Worm (Caenorhabditis elegans) whole organism, L3 larva: Measurements from ENCODE around the gene math-49.
"Not testable (repeated sequence)": the region's sequence is repeated elsewhere in the genome, so short reads cannot be mapped to it uniquely, and the experiment has no call there.

Source experiments
- ZK546.5 ChIP-seq: sonication (generic microtip); optimal IDR thresholded peaks from 2 replicates; lab custom pipeline; 2017; ENCODE audit warnings: missing biosample characterization, missing genetic modification characterization
- aly-2 ChIP-seq: fragments of 150-350 bp; optimal IDR thresholded peaks from 2 replicates; lab custom pipeline; 2014; ENCODE audit warnings: missing biosample characterization, missing genetic modification characterization
- ceh-28 ChIP-seq: fragments of 150-350 bp; optimal IDR thresholded peaks from 2 replicates; lab custom pipeline; 2014; ENCODE audit warnings: missing biosample characterization, missing genetic modification reagents, missing genetic modification characterization
- ceh-9 ChIP-seq: sonication (generic microtip); optimal IDR thresholded peaks from 2 replicates; lab custom pipeline; 2018; ENCODE audit warnings: missing biosample characterization, missing genetic modification characterization
- egl-27 ChIP-seq: sonication (generic microtip); optimal IDR thresholded peaks from 4 replicates; lab custom pipeline; 2017; ENCODE audit warnings: missing biosample characterization, missing genetic modification reagents, missing genetic modification characterization
- elt-2 ChIP-seq: sonication (generic microtip); optimal IDR thresholded peaks from 2 replicates; lab custom pipeline; 2016; ENCODE audit warnings: missing genetic modification reagents, mild to moderate bottlenecking, missing genetic modification characterization, missing compliant biosample characterization
- fkh-10 ChIP-seq: sonication (generic microtip); optimal IDR thresholded peaks from 2 replicates; lab custom pipeline; 2017; ENCODE audit warnings: missing biosample characterization, missing genetic modification reagents, missing genetic modification characterization
- fkh-2 ChIP-seq: fragments of 150-350 bp; optimal IDR thresholded peaks from 2 replicates; lab custom pipeline; 2014; ENCODE audit warnings: missing biosample characterization, missing genetic modification reagents, missing genetic modification characterization
- hmg-11 ChIP-seq: sonication (generic microtip); optimal IDR thresholded peaks from 2 replicates; lab custom pipeline; 2016; ENCODE audit warnings: missing genetic modification characterization, missing compliant biosample characterization
- jun-1 ChIP-seq: fragments of 150-350 bp; optimal IDR thresholded peaks from 2 replicates; lab custom pipeline; 2014; ENCODE audit warnings: missing biosample characterization, missing genetic modification reagents, missing genetic modification characterization
- lin-15B ChIP-seq: fragments of 150-350 bp; optimal IDR thresholded peaks from 2 replicates; lab custom pipeline; 2014; ENCODE audit warnings: missing biosample characterization, missing genetic modification characterization
- lsy-12 ChIP-seq: sonication (generic microtip); optimal IDR thresholded peaks from 2 replicates; lab custom pipeline; 2016; ENCODE audit warnings: mild to moderate bottlenecking, missing genetic modification characterization, missing compliant biosample characterization
- mdl-1 ChIP-seq: fragments of 150-350 bp; optimal IDR thresholded peaks from 2 replicates; lab custom pipeline; 2014; ENCODE audit warnings: missing biosample characterization, missing genetic modification characterization
- nfya-1 ChIP-seq: sonication (generic microtip); optimal IDR thresholded peaks from 2 replicates; lab custom pipeline; 2017; ENCODE audit warnings: missing genetic modification characterization, mild to moderate bottlenecking, missing compliant biosample characterization, antibody characterized with exemption, moderate library complexity; ENCODE audit not compliant: insufficient read depth
- nhr-11 ChIP-seq: fragments of 150-350 bp; optimal IDR thresholded peaks from 2 replicates; lab custom pipeline; 2014; ENCODE audit warnings: missing biosample characterization, missing genetic modification characterization
- nhr-23 ChIP-seq: fragments of 150-350 bp; optimal IDR thresholded peaks from 2 replicates; lab custom pipeline; 2014; ENCODE audit warnings: missing biosample characterization, missing genetic modification reagents, missing genetic modification characterization
- nhr-77 ChIP-seq: fragments of 150-350 bp; optimal IDR thresholded peaks from 2 replicates; lab custom pipeline; 2014; ENCODE audit warnings: missing biosample characterization, missing genetic modification characterization
- pha-4 ChIP-seq: fragments of 150-350 bp; optimal IDR thresholded peaks from 2 replicates; lab custom pipeline; 2014; ENCODE audit warnings: missing biosample characterization, missing genetic modification reagents, missing genetic modification characterization
- pqm-1 ChIP-seq: fragments of 150-350 bp; optimal IDR thresholded peaks from 2 replicates; lab custom pipeline; 2017; ENCODE audit warnings: missing biosample characterization, missing genetic modification characterization, inconsistent platforms
- skn-1 ChIP-seq: fragments of 150-350 bp; optimal IDR thresholded peaks from 2 replicates; lab custom pipeline; 2014; ENCODE audit warnings: missing biosample characterization, missing genetic modification characterization
- snpc-4 ChIP-seq: fragments of 150-350 bp; optimal IDR thresholded peaks from 2 replicates; lab custom pipeline; 2014; ENCODE audit warnings: missing biosample characterization, missing genetic modification characterization
- tbx-2 ChIP-seq: sonication (generic microtip); optimal IDR thresholded peaks from 2 replicates; lab custom pipeline; 2016; ENCODE audit warnings: mild to moderate bottlenecking, missing genetic modification characterization, missing compliant biosample characterization
- unc-62 ChIP-seq: fragments of 150-350 bp; sonication (generic microtip); optimal IDR thresholded peaks from 4 replicates; lab custom pipeline; 2014; ENCODE audit warnings: missing biosample characterization, missing genetic modification reagents, missing genetic modification characterization
- zag-1 ChIP-seq: fragments of 150-350 bp; optimal IDR thresholded peaks from 2 replicates; lab custom pipeline; 2014; ENCODE audit warnings: missing biosample characterization, missing genetic modification characterization
- ztf-11 ChIP-seq: fragments of 150-350 bp; optimal IDR thresholded peaks from 2 replicates; lab custom pipeline; 2014; ENCODE audit warnings: missing biosample characterization, missing genetic modification characterization

Gene math-49

ce11 chrII:1955568-1955967 lies at the start of gene math-49:
Gene math-49 (minus strand): TSS chrII:1955668.
- TF ChIP-seq ZK546.5 (tag; lab: Kevin White, UChicago); egl-27 (tag; lab: Kevin White, UChicago); fkh-10: not testable (repeated sequence)

- TF ChIP-seq mdl-1, hmg-11, lin-15B (tag; lab: Kevin White, UChicago): not testable (repeated sequence)
- TF ChIP-seq, all 47 proteins: peak for 0; not testable (repeated sequence) for 47
Measured at ce11 chrII:2000720-2001119, 45.3 kb upstream of the math-49 start, which contains the start of gene ceh-84. Gene ceh-84 (minus strand): TSS chrII:2000820.

ce11 chrII:1998561-1998960 lies 43.1 kb upstream of the math-49 start, which contains the start of gene math-19:
Gene math-19 (plus strand): TSS chrII:1998861.
- not testable (repeated sequence) for TF ChIP-seq ztf-11, ceh-9, ZK546.5 (tag; lab: Kevin White, UChicago)

- no peak for TF ChIP-seq elt-2
- no peak for TF ChIP-seq snpc-4 (tag; lab: Kevin White, UChicago)
- TF ChIP-seq nhr-23 (tag; lab: Kevin White, UChicago) = no peak
- TF ChIP-seq skn-1 (tag; lab: Kevin White, UChicago) = no peak
Measured at ce11 chrII:1996237-1996636, 40.8 kb upstream of the math-49 start, which contains the start of gene math-20. Gene math-20 (plus strand): TSS chrII:1996537.

ce11 chrII:1995744-1996143 lies 40.3 kb upstream of the math-49 start:
- no peak for TF ChIP-seq lsy-12 (tag; lab: Kevin White, UChicago)
- no peak for TF ChIP-seq aly-2 (tag; lab: Kevin White, UChicago)
- peak; percentile 8 for TF ChIP-seq jun-1 (tag; lab: Kevin White, UChicago)
- no peak for TF ChIP-seq ztf-11 (tag; lab: Kevin White, UChicago)
- peak; percentile 83 for TF ChIP-seq elt-2
- no peak for TF ChIP-seq fkh-2
- TF ChIP-seq zag-1 (tag; lab: Kevin White, UChicago) = no peak
- peak; percentile 57 for TF ChIP-seq pqm-1 (tag; lab: Kevin White, UChicago)
- TF ChIP-seq ceh-28 (tag; lab: Kevin White, UChicago) = no peak
- peak; percentile 34 for TF ChIP-seq pha-4 (tag; lab: Kevin White, UChicago)
- peak; percentile 27 for TF ChIP-seq nhr-11 (tag; lab: Kevin White, UChicago)
- TF ChIP-seq skn-1 (tag; lab: Kevin White, UChicago) = no peak

ce11 chrII:1993738-1994137 lies 38.3 kb upstream of the math-49 start, which contains the start of gene math-21:
Gene math-21 (plus strand): TSS chrII:1994038.
- no peak for TF ChIP-seq nfya-1 (tag; lab: Kevin White, UChicago)
- TF ChIP-seq nhr-77 (tag; lab: Kevin White, UChicago) = no peak
- TF ChIP-seq skn-1 (tag; lab: Kevin White, UChicago) = no peak
- TF ChIP-seq lin-15B (tag; lab: Kevin White, UChicago) = no peak
- TF ChIP-seq elt-2 = no peak

ce11 chrII:1989010-1989409 lies 33.5 kb upstream of the math-49 start, which contains the start of gene math-44:
Gene math-44 (plus strand): TSS chrII:1989310.
- TF ChIP-seq tbx-2 (tag; lab: Kevin White, UChicago) (no peak), skn-1 (tag; lab: Kevin White, UChicago) (no peak), lsy-12 (tag; lab: Kevin White, UChicago) (no peak), ZK546.5 (tag; lab: Kevin White, UChicago) (no peak), elt-2 (peak; percentile 22), unc-62 (GFP tag; lab: Kevin White, UChicago) (no peak), snpc-4 (tag; lab: Kevin White, UChicago) (no peak)

- peak; percentile 26 for TF ChIP-seq elt-2
- TF ChIP-seq jun-1 (tag; lab: Kevin White, UChicago) = no peak
Measured at ce11 chrII:1986979-1987378, 31.5 kb upstream of the math-49 start, which contains the start of gene Y16E11A.4. Gene Y16E11A.4 (plus strand): TSS chrII:1987279.
